Worm (Caenorhabditis elegans) whole organism, L3 larva: Measurements from ENCODE around the gene K02D10.3.

Experiments used
- fkh-2 ChIP-seq: fragments of 150-350 bp; optimal IDR thresholded peaks from 2 replicates; lab custom pipeline; 2014; ENCODE audit warnings: missing biosample characterization, missing genetic modification reagents, missing genetic modification characterization
- fos-1 ChIP-seq: fragments of 150-350 bp; optimal IDR thresholded peaks from 2 replicates; lab custom pipeline; 2014; ENCODE audit warnings: missing biosample characterization, missing genetic modification characterization
- jun-1 ChIP-seq: fragments of 150-350 bp; optimal IDR thresholded peaks from 2 replicates; lab custom pipeline; 2014; ENCODE audit warnings: missing biosample characterization, missing genetic modification reagents, missing genetic modification characterization
- lin-15B ChIP-seq: fragments of 150-350 bp; optimal IDR thresholded peaks from 2 replicates; lab custom pipeline; 2014; ENCODE audit warnings: missing biosample characterization, missing genetic modification characterization
- lin-39 ChIP-seq: fragments of 150-350 bp; optimal IDR thresholded peaks from 2 replicates; lab custom pipeline; 2018; ENCODE audit warnings: missing biosample characterization, missing genetic modification reagents, missing genetic modification characterization
- nhr-12 ChIP-seq: fragments of 150-350 bp; optimal IDR thresholded peaks from 2 replicates; lab custom pipeline; 2014; ENCODE audit warnings: missing biosample characterization, missing genetic modification characterization
- nhr-28 ChIP-seq: fragments of 150-350 bp; optimal IDR thresholded peaks from 2 replicates; lab custom pipeline; 2014; ENCODE audit warnings: missing biosample characterization, missing genetic modification characterization
- unc-62 ChIP-seq: fragments of 150-350 bp; sonication (generic microtip); optimal IDR thresholded peaks from 4 replicates; lab custom pipeline; 2014; ENCODE audit warnings: missing biosample characterization, missing genetic modification reagents, missing genetic modification characterization
- zag-1 ChIP-seq: fragments of 150-350 bp; optimal IDR thresholded peaks from 2 replicates; lab custom pipeline; 2014; ENCODE audit warnings: missing biosample characterization, missing genetic modification characterization

DNA sequence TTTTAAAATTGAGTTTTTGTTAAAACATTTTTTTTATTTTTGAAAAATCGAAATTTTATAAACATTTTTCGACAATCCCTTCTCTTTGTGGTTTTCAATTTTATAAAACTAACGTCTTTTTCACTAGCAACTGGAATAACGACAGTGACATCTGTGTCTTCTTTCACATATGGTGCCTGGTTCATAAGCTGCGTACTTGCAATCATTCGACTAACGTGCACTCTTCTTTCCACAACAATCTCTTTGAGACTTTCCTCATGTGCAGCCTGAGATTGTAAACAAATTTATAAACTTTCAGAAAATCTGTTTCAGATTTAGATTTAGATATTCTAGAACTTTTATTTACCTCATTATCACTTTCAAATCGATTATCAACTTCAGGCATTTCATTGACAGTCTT, 6.7 kb downstream of the K02D10.3 start:
- TF ChIP-seq nhr-28, result no peak
- no peak for TF ChIP-seq fkh-2
- TF ChIP-seq zag-1, result no peak
- TF ChIP-seq unc-62 (GFP tag; lab: Kevin White, UChicago), result no peak
- TF ChIP-seq nhr-12, result no peak
- TF ChIP-seq fos-1 (tag; lab: Kevin White, UChicago), result no peak
- no peak for TF ChIP-seq jun-1
- no peak for TF ChIP-seq lin-39 (tag; lab: Kevin White, UChicago)
- no peak for TF ChIP-seq lin-15B
